Worm (Caenorhabditis elegans): ENCODE data around the gene C07G3.8.

ce11 chrV:3449810-3450209, 52.1 kb downstream of the C07G3.8 start:
- no peak for TF ChIP-seq snpc-4 (tag; optimal IDR thresholded peaks at IDR 0.05)
- no peak for TF ChIP-seq unc-130 (GFP tag; optimal IDR thresholded peaks at IDR 0.05)
- no peak for TF ChIP-seq nhr-76 (tag; optimal IDR thresholded peaks at IDR 0.05)
- no peak for TF ChIP-seq hmg-1.1 (GFP tag; IDR thresholded peaks at IDR 0.05)
- TF ChIP-seq hlh-11 (tag; optimal IDR thresholded peaks at IDR 0.05), result no peak
- no peak for TF ChIP-seq dmd-8 (GFP tag; IDR thresholded peaks at IDR 0.05)
- TF ChIP-seq ceh-62 (tag; optimal IDR thresholded peaks at IDR 0.05), result no peak

All from whole organism, L4 larva.